Fruit fly (Drosophila melanogaster) whole organism, embryonic: ENCODE data around the gene CG43198.

ENCODE experiments used
- CG15601 ChIP-seq: fragments of 200-800 bp; sonication (Bioruptor generic); optimal IDR thresholded peaks from 3 replicates; lab custom pipeline; 2019; ENCODE audit warnings: missing biosample characterization, mild to moderate bottlenecking, missing genetic modification characterization, moderate library complexity
- CG16815 ChIP-seq: fragments of 200-800 bp; sonication (Bioruptor generic); optimal IDR thresholded peaks from 3 replicates; lab custom pipeline; 2017; ENCODE audit warnings: missing biosample characterization, mild to moderate bottlenecking, missing genetic modification characterization
- CG3995 ChIP-seq: fragments of 200-800 bp; sonication (Bioruptor generic); optimal IDR thresholded peaks from 3 replicates; lab custom pipeline; 2016; ENCODE audit warnings: missing biosample characterization, missing genetic modification characterization
- CG7271 ChIP-seq: fragments of 200-800 bp; sonication (Bioruptor generic); optimal IDR thresholded peaks from 2 replicates; lab custom pipeline; 2018; ENCODE audit warnings: missing biosample characterization, mild to moderate bottlenecking, missing genetic modification characterization, moderate library complexity
- ftz-f1 ChIP-seq: fragments of 200-800 bp; sonication (Bioruptor generic); optimal IDR thresholded peaks from 2 replicates; lab custom pipeline; 2016; ENCODE audit warnings: missing biosample characterization, missing genetic modification characterization
- gcm2 ChIP-seq: fragments of 200-800 bp; sonication (Bioruptor generic); optimal IDR thresholded peaks from 2 replicates; lab custom pipeline; 2016; ENCODE audit warnings: missing biosample characterization, missing genetic modification characterization
- sens-2 ChIP-seq: fragments of 200-800 bp; sonication (Bioruptor generic); IDR thresholded peaks from 2 replicates; pipeline ENCODE4 v1.3.6; 2022; ENCODE audit warnings: missing biosample characterization, missing genetic modification characterization
- vfl ChIP-seq: fragments of 200-800 bp; sonication (Bioruptor generic); optimal IDR thresholded peaks from 2 replicates; lab custom pipeline; 2016; ENCODE audit warnings: missing biosample characterization, missing genetic modification characterization

dm6 chrX:7488254-7488653 is 35.1 kb upstream of the CG43198 start:
- TF ChIP-seq CG15601 (tag; lab: Kevin White, UChicago) (no peak), CG3995 (no peak), gcm2 (GFP tag; lab: Kevin White, UChicago) (no peak), CG7271 (tag; lab: Kevin White, UChicago) (no peak), vfl (no peak), ftz-f1 (GFP tag; lab: Kevin White, UChicago) (no peak), CG16815 (GFP tag; lab: Kevin White, UChicago) (no peak), sens-2 (GFP tag; lab: Robert Waterston, UW) (no peak)
